Fruit fly (Drosophila melanogaster) whole organism, embryonic: ENCODE data around the gene CG13124.

ENCODE experiments used
- Bdp1 ChIP-seq: fragments of 200-800 bp; sonication (Bioruptor generic); optimal IDR thresholded peaks from 3 replicates; lab custom pipeline; 2016; ENCODE audit warnings: missing biosample characterization, missing genetic modification characterization
- CG10321 ChIP-seq: fragments of 200-800 bp; sonication (Bioruptor generic); IDR thresholded peaks from 2 replicates; pipeline ENCODE4 v1.3.6; 2022; ENCODE audit warnings: missing biosample characterization, missing genetic modification characterization
- CG11093 ChIP-seq: fragments of 200-800 bp; sonication (Bioruptor generic); IDR thresholded peaks from 3 replicates; pipeline ENCODE4 v1.3.6; 2022; ENCODE audit warnings: missing biosample characterization, missing genetic modification characterization
- CG11247 ChIP-seq: fragments of 200-800 bp; sonication (Bioruptor generic); IDR thresholded peaks from 2 replicates; pipeline ENCODE4 v1.3.6; 2022; ENCODE audit warnings: missing biosample characterization, missing genetic modification characterization
- CG11695 ChIP-seq: fragments of 200-800 bp; sonication (Bioruptor generic); IDR thresholded peaks from 3 replicates; pipeline ENCODE4 v1.3.6; 2022; ENCODE audit warnings: missing biosample characterization, missing genetic modification characterization
- CG12769 ChIP-seq: fragments of 200-800 bp; sonication (Bioruptor generic); optimal IDR thresholded peaks from 2 replicates; lab custom pipeline; 2019; ENCODE audit warnings: missing biosample characterization, mild to moderate bottlenecking, missing genetic modification characterization, moderate library complexity
- CG14014 ChIP-seq: fragments of 200-800 bp; sonication (Bioruptor generic); IDR thresholded peaks from 2 replicates; pipeline ENCODE4 v1.3.6; 2022; ENCODE audit warnings: missing biosample characterization, missing genetic modification characterization
- CG15073 ChIP-seq: fragments of 200-800 bp; sonication (Bioruptor generic); optimal IDR thresholded peaks from 2 replicates; lab custom pipeline; 2016; ENCODE audit warnings: missing biosample characterization, missing genetic modification characterization
- CG15696 ChIP-seq: fragments of 200-800 bp; sonication (Bioruptor generic); optimal IDR thresholded peaks from 2 replicates; lab custom pipeline; 2019; ENCODE audit warnings: missing biosample characterization, mild to moderate bottlenecking, missing genetic modification characterization, moderate library complexity
- CG1647 ChIP-seq: fragments of 200-800 bp; sonication (Bioruptor generic); optimal IDR thresholded peaks from 3 replicates; lab custom pipeline; 2016; ENCODE audit warnings: missing biosample characterization, missing genetic modification characterization
- CG16813 ChIP-seq: fragments of 200-800 bp; sonication (Bioruptor generic); IDR thresholded peaks from 3 replicates; pipeline ENCODE4 v1.3.6; 2022; ENCODE audit warnings: missing biosample characterization, missing genetic modification characterization; ENCODE audit not compliant: partially characterized antibody
- CG32767 ChIP-seq: fragments of 200-800 bp; sonication (Bioruptor generic); IDR thresholded peaks from 2 replicates; pipeline ENCODE4 v1.3.6; 2022; ENCODE audit warnings: missing biosample characterization, missing genetic modification characterization
- CG5245 ChIP-seq: fragments of 200-800 bp; sonication (Bioruptor generic); optimal IDR thresholded peaks from 3 replicates; lab custom pipeline; 2016; ENCODE audit warnings: missing biosample characterization, missing genetic modification characterization
- CG6854 ChIP-seq: fragments of 200-800 bp; sonication (Bioruptor generic); optimal IDR thresholded peaks from 3 replicates; lab custom pipeline; 2017; ENCODE audit warnings: missing biosample characterization, mild to moderate bottlenecking, missing genetic modification characterization
- CG8924 ChIP-seq: fragments of 200-800 bp; optimal IDR thresholded peaks from 3 replicates; lab custom pipeline; 2019; ENCODE audit warnings: missing biosample characterization, mild to moderate bottlenecking, missing genetic modification characterization, moderate library complexity
- CG8944 ChIP-seq: fragments of 200-800 bp; sonication (Bioruptor generic); optimal IDR thresholded peaks from 3 replicates; lab custom pipeline; 2016; ENCODE audit warnings: missing biosample characterization, missing genetic modification characterization
- CG9817 ChIP-seq: fragments of 200-800 bp; sonication (Bioruptor generic); optimal IDR thresholded peaks from 2 replicates; lab custom pipeline; 2018; ENCODE audit warnings: missing biosample characterization, mild to moderate bottlenecking, missing genetic modification characterization, moderate library complexity
- Dip2 ChIP-seq: fragments of 200-800 bp; sonication (Bioruptor generic); IDR thresholded peaks from 2 replicates; pipeline ENCODE4 v1.3.6; 2022; ENCODE audit warnings: missing biosample characterization, missing genetic modification characterization
- Dip3 ChIP-seq: fragments of 200-800 bp; sonication (Bioruptor generic); optimal IDR thresholded peaks from 3 replicates; lab custom pipeline; 2016; ENCODE audit warnings: missing biosample characterization, missing genetic modification characterization
- E2f2 ChIP-seq: fragments of 200-800 bp; sonication (Bioruptor generic); IDR thresholded peaks from 2 replicates; pipeline ENCODE4 v1.3.6; 2022; ENCODE audit warnings: missing biosample characterization, missing genetic modification characterization
- Ets97D ChIP-seq: fragments of 200-800 bp; sonication (Bioruptor generic); optimal IDR thresholded peaks from 3 replicates; lab custom pipeline; 2016; ENCODE audit warnings: missing biosample characterization, missing genetic modification characterization
- Fer1 ChIP-seq: fragments of 200-800 bp; sonication (Bioruptor generic); optimal IDR thresholded peaks from 2 replicates; lab custom pipeline; 2017; ENCODE audit warnings: missing biosample characterization, mild to moderate bottlenecking, missing genetic modification characterization
- Hand ChIP-seq: fragments of 200-800 bp; sonication (Bioruptor generic); optimal IDR thresholded peaks from 2 replicates; lab custom pipeline; 2017; ENCODE audit warnings: mild to moderate bottlenecking, missing biosample characterization, missing genetic modification reagents, missing genetic modification characterization
- Hr3 ChIP-seq: fragments of 200-800 bp; sonication (Bioruptor generic); optimal IDR thresholded peaks from 3 replicates; lab custom pipeline; 2016; ENCODE audit warnings: missing biosample characterization, missing genetic modification characterization
- Myb ChIP-seq: fragments of 200-800 bp; sonication (Bioruptor generic); optimal IDR thresholded peaks from 2 replicates; lab custom pipeline; 2016; ENCODE audit warnings: missing biosample characterization, missing genetic modification characterization
- Six4 ChIP-seq: fragments of 200-800 bp; sonication (Bioruptor generic); optimal IDR thresholded peaks from 2 replicates; lab custom pipeline; 2016; ENCODE audit warnings: missing biosample characterization, missing genetic modification characterization
- al ChIP-seq: fragments of 200-800 bp; sonication (Bioruptor generic); IDR thresholded peaks from 2 replicates; pipeline ENCODE4 v1.3.6; 2022; ENCODE audit warnings: missing biosample characterization, missing genetic modification characterization
- amos ChIP-seq: fragments of 200-800 bp; sonication (Bioruptor generic); IDR thresholded peaks from 2 replicates; pipeline ENCODE4 v1.3.6; 2022; ENCODE audit warnings: missing biosample characterization, missing genetic modification characterization; ENCODE audit not compliant: partially characterized antibody
- aop ChIP-seq: fragments of 200-800 bp; sonication (Bioruptor generic); IDR thresholded peaks from 2 replicates; pipeline ENCODE4 v1.3.6; 2022; ENCODE audit warnings: missing biosample characterization, missing genetic modification characterization
- bab2 ChIP-seq: fragments of 200-800 bp; sonication (Bioruptor generic); optimal IDR thresholded peaks from 2 replicates; lab custom pipeline; 2016; ENCODE audit warnings: missing biosample characterization, missing genetic modification characterization
- chif ChIP-seq, 2 experiments: fragments of 200-800 bp; sonication (Bioruptor generic); optimal IDR thresholded peaks; 3 replicates each; lab custom pipeline; 2016; ENCODE audit warnings: missing biosample characterization in 2 of 2, missing genetic modification characterization in 2 of 2
- ci ChIP-seq: fragments of 200-800 bp; sonication (Bioruptor generic); IDR thresholded peaks from 3 replicates; pipeline ENCODE4 v1.3.6; 2022; ENCODE audit warnings: missing biosample characterization, missing genetic modification characterization
- corto ChIP-seq: fragments of 200-800 bp; sonication (Bioruptor generic); optimal IDR thresholded peaks from 2 replicates; lab custom pipeline; 2016; ENCODE audit warnings: missing biosample characterization, mild to moderate bottlenecking, missing genetic modification characterization, moderate library complexity
- danr ChIP-seq: fragments of 200-800 bp; sonication (Bioruptor generic); IDR thresholded peaks from 2 replicates; pipeline ENCODE4 v1.3.6; 2022; ENCODE audit warnings: missing biosample characterization, missing genetic modification characterization
- dmrt99B ChIP-seq: fragments of 200-800 bp; sonication (Bioruptor generic); optimal IDR thresholded peaks from 2 replicates; lab custom pipeline; 2018; ENCODE audit warnings: missing biosample characterization, mild to moderate bottlenecking, missing genetic modification characterization, moderate library complexity
- emc ChIP-seq: fragments of 200-800 bp; sonication (Bioruptor generic); optimal IDR thresholded peaks from 2 replicates; lab custom pipeline; 2016; ENCODE audit warnings: missing biosample characterization, missing genetic modification characterization
- en ChIP-seq: fragments of 200-800 bp; sonication (Bioruptor generic); optimal IDR thresholded peaks from 2 replicates; lab custom pipeline; 2016; ENCODE audit warnings: missing biosample characterization, missing genetic modification characterization
- eyg ChIP-seq: fragments of 200-800 bp; sonication (Bioruptor generic); optimal IDR thresholded peaks from 3 replicates; lab custom pipeline; 2016; ENCODE audit warnings: missing biosample characterization, missing genetic modification characterization
- ken ChIP-seq: fragments of 200-800 bp; sonication (Bioruptor generic); IDR thresholded peaks from 3 replicates; pipeline ENCODE4 v1.3.6; 2022; ENCODE audit warnings: missing biosample characterization, missing genetic modification characterization
- luna ChIP-seq: fragments of 200-800 bp; sonication (Bioruptor generic); optimal IDR thresholded peaks from 2 replicates; lab custom pipeline; 2016; ENCODE audit warnings: missing biosample characterization, missing genetic modification characterization
- p53 ChIP-seq: fragments of 200-800 bp; sonication (Bioruptor generic); optimal IDR thresholded peaks from 2 replicates; lab custom pipeline; 2016; ENCODE audit warnings: missing biosample characterization, missing genetic modification characterization
- pum ChIP-seq: fragments of 200-800 bp; sonication (Bioruptor generic); optimal IDR thresholded peaks from 2 replicates; lab custom pipeline; 2016; ENCODE audit warnings: missing biosample characterization, missing genetic modification characterization
- repo ChIP-seq: fragments of 200-800 bp; sonication (Bioruptor generic); optimal IDR thresholded peaks from 2 replicates; lab custom pipeline; 2016; ENCODE audit warnings: missing biosample characterization, missing genetic modification characterization
- sim ChIP-seq: fragments of 200-800 bp; sonication (Bioruptor generic); IDR thresholded peaks from 2 replicates; pipeline ENCODE4 v1.3.6; 2022; ENCODE audit warnings: missing biosample characterization, missing genetic modification characterization
- ssp ChIP-seq: fragments of 200-800 bp; sonication (Bioruptor generic); IDR thresholded peaks from 2 replicates; pipeline ENCODE4 v1.3.6; 2022; ENCODE audit warnings: missing biosample characterization, missing genetic modification characterization
- tgo ChIP-seq: fragments of 200-800 bp; sonication (Bioruptor generic); IDR thresholded peaks from 3 replicates; pipeline ENCODE4 v1.3.6; 2022; ENCODE audit warnings: missing biosample characterization, missing genetic modification characterization
- tio ChIP-seq: fragments of 200-800 bp; sonication (Bioruptor generic); optimal IDR thresholded peaks from 2 replicates; lab custom pipeline; 2017; ENCODE audit warnings: missing biosample characterization, missing genetic modification characterization, inconsistent platforms
- tup ChIP-seq: fragments of 200-800 bp; sonication (Bioruptor generic); optimal IDR thresholded peaks from 2 replicates; lab custom pipeline; 2016; ENCODE audit warnings: missing biosample characterization, mild to moderate bottlenecking, missing genetic modification characterization, moderate library complexity
- twi ChIP-seq: fragments of 200-800 bp; optimal IDR thresholded peaks from 2 replicates; lab custom pipeline; 2019; ENCODE audit warnings: missing biosample characterization, mild to moderate bottlenecking, missing genetic modification characterization, moderate library complexity
- tx ChIP-seq: fragments of 200-800 bp; sonication (Bioruptor generic); optimal IDR thresholded peaks from 2 replicates; lab custom pipeline; 2016; ENCODE audit warnings: missing biosample characterization, missing genetic modification characterization
- vvl ChIP-seq: fragments of 200-800 bp; sonication (Bioruptor generic); IDR thresholded peaks from 2 replicates; pipeline ENCODE4 v1.3.6; 2022; ENCODE audit warnings: missing biosample characterization, missing genetic modification characterization
- wdn ChIP-seq: fragments of 200-800 bp; sonication (Bioruptor generic); IDR thresholded peaks from 2 replicates; pipeline ENCODE4 v1.3.6; 2022; ENCODE audit warnings: missing biosample characterization, missing genetic modification characterization
- wek ChIP-seq: fragments of 200-800 bp; sonication (Bioruptor generic); optimal IDR thresholded peaks from 3 replicates; lab custom pipeline; 2018; ENCODE audit warnings: missing biosample characterization, mild to moderate bottlenecking, missing genetic modification characterization, moderate library complexity

Gene CG13124

DNA sequence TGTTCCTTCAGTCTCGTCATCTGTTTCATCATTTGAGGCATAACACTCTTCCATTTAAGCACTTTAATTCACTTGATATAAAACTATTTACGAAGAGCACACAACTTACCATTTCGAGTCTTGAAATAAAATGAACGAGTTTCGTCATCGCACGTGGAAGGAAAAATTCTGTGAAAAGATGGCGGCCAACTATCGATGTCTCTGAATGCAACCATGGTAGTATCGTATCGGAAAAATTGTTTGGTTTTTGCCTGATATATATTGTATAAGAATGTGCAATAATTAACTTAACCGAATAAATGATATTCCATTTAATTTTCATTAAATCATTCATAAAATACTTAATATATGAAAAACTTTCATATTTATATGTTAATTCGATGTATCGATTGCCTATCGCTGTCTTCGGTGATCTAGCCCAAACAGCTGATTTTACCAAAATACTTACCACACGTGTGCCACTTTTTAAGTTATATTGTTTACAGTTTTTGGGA, 13.5 kb downstream of the CG13124 start, which contains the start of gene Bka (continued):
- peak; percentile 85 for TF ChIP-seq CG8924
- TF ChIP-seq tup (GFP tag; lab: Kevin White, UChicago): peak; percentile 13
- TF ChIP-seq danr (GFP tag; lab: Robert Waterston, UW): no peak
- TF ChIP-seq pum (GFP tag; lab: Kevin White, UChicago): no peak
- no peak for TF ChIP-seq CG15073 (GFP tag; lab: Kevin White, UChicago)
- TF ChIP-seq ssp: no peak
- no peak for TF ChIP-seq CG11093 (GFP tag; lab: Robert Waterston, UW)
- no peak for TF ChIP-seq tx (GFP tag; lab: Kevin White, UChicago)
- TF ChIP-seq ken (GFP tag; lab: Robert Waterston, UW): no peak
- TF ChIP-seq CG8944: no peak
- peak; percentile 40 for TF ChIP-seq wek (GFP tag; lab: Kevin White, UChicago)
- no peak for TF ChIP-seq Dip2 (GFP tag; lab: Robert Waterston, UW)
- peak; percentile 81 for TF ChIP-seq Fer1 (GFP tag; lab: Kevin White, UChicago)
- TF ChIP-seq CG9817 (tag; lab: Kevin White, UChicago): peak; percentile 30
- no peak for TF ChIP-seq CG10321 (GFP tag; lab: Robert Waterston, UW)
- no peak for TF ChIP-seq CG14014 (GFP tag; lab: Robert Waterston, UW)
- TF ChIP-seq repo (GFP tag; lab: Kevin White, UChicago): no peak
- no peak for TF ChIP-seq Bdp1 (GFP tag; lab: Kevin White, UChicago)
- peak; percentile 56 for TF ChIP-seq Hand (GFP tag; lab: Kevin White, UChicago)
- TF ChIP-seq CG1647 (GFP tag; lab: Kevin White, UChicago): no peak
- no peak for TF ChIP-seq dmrt99B (tag; lab: Kevin White, UChicago)
- TF ChIP-seq sim (GFP tag; lab: Robert Waterston, UW): no peak
- no peak for TF ChIP-seq emc
- TF ChIP-seq twi (tag; lab: Kevin White, UChicago): peak; percentile 71
- peak; percentile 25 for TF ChIP-seq CG15696 (tag; lab: Kevin White, UChicago)
- peak; percentile 99 for TF ChIP-seq CG16813 (GFP tag; lab: Robert Waterston, UW)
- no peak for TF ChIP-seq aop
- TF ChIP-seq vvl: peak; percentile 85
- no peak for TF ChIP-seq Hr3
- TF ChIP-seq Ets97D (GFP tag; lab: Kevin White, UChicago): peak; percentile 95
- no peak for TF ChIP-seq Dip3
- no peak for TF ChIP-seq Six4
- TF ChIP-seq CG11695 (GFP tag; lab: Robert Waterston, UW): no peak
- TF ChIP-seq bab2 (GFP tag; lab: Kevin White, UChicago): no peak
- no peak for TF ChIP-seq corto
- no peak for TF ChIP-seq luna (GFP tag; lab: Kevin White, UChicago)
- peak; percentile 95 for TF ChIP-seq amos
- no peak for TF ChIP-seq p53
- TF ChIP-seq chif (GFP tag; optimal IDR thresholded peaks at IDR 0.05; lab: Kevin White, UChicago): no peak
- no peak for TF ChIP-seq CG11247 (GFP tag; lab: Robert Waterston, UW)
- TF ChIP-seq eyg (GFP tag; lab: Kevin White, UChicago): no peak
- peak; percentile 55 for TF ChIP-seq CG12769
- TF ChIP-seq Myb (GFP tag; lab: Kevin White, UChicago): no peak
- TF ChIP-seq ci (GFP tag; lab: Robert Waterston, UW): peak; percentile 76
- no peak for TF ChIP-seq tio (GFP tag; lab: Kevin White, UChicago)
- TF ChIP-seq CG6854 (GFP tag; lab: Kevin White, UChicago): no peak
- TF ChIP-seq CG32767 (GFP tag; lab: Robert Waterston, UW): no peak
- peak; percentile 17; the same call in 1 of the 2 replicates for TF ChIP-seq wdn (GFP tag; lab: Robert Waterston, UW)
- peak; percentile 79 for TF ChIP-seq E2f2 (GFP tag; lab: Robert Waterston, UW)
- no peak for TF ChIP-seq tgo (GFP tag; lab: Robert Waterston, UW)
- no peak for TF ChIP-seq en (GFP tag; lab: Kevin White, UChicago)
- no peak for TF ChIP-seq al
- no peak for TF ChIP-seq CG5245 (GFP tag; lab: Kevin White, UChicago)
